Fruit fly (Drosophila melanogaster): ENCODE measurements around the gene Ref2.

dm6 chr2L:12604733-12605132 is 41.4 kb downstream of the Ref2 start:
- TF ChIP-seq CG3919 (GFP tag; optimal IDR thresholded peaks at IDR 0.05) (peak; percentile 3), OdsH (GFP tag; optimal IDR thresholded peaks at IDR 0.05) (peak; percentile 12), CG10631 (GFP tag; optimal IDR thresholded peaks at IDR 0.05) (peak; percentile 15), Sox102F (GFP tag; optimal IDR thresholded peaks at IDR 0.05) (no peak), CG1621 (tag; optimal IDR thresholded peaks at IDR 0.05) (no peak), CG6792 (GFP tag; optimal IDR thresholded peaks at IDR 0.05) (no peak), dsx (GFP tag; optimal IDR thresholded peaks at IDR 0.05; ENCODE audit: poor library complexity, severe bottlenecking) (no peak), pdm3 (GFP tag; optimal IDR thresholded peaks at IDR 0.05) (peak; percentile 8)
